Fruit fly (Drosophila melanogaster): ENCODE measurements around the gene chrb.

The chrb gene

DNA sequence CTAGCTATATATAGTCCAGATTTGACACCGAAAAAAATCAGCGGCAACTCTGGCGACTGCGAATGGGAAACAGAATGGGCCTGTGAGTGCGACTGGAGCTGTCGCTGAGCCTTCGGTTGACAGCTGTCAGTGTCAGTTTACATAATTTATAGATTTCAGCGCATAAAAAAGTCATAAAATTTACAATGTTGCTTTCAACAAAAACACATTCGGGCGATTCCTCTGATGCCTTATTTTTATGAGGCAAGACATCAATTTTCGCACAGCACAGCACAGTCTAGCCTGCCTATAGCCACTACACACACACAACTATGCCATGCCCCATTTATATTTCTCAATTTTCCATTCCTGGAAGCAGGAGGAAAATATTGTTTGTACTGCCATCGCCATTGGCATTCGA, 15.0 kb upstream of the chrb start:
- no peak for TF ChIP-seq Ets21C (GFP tag; optimal IDR thresholded peaks at IDR 0.05)
- peak; percentile 92 for TF ChIP-seq dsx (GFP tag; optimal IDR thresholded peaks at IDR 0.05; ENCODE audit: poor library complexity, severe bottlenecking)

DNA sequence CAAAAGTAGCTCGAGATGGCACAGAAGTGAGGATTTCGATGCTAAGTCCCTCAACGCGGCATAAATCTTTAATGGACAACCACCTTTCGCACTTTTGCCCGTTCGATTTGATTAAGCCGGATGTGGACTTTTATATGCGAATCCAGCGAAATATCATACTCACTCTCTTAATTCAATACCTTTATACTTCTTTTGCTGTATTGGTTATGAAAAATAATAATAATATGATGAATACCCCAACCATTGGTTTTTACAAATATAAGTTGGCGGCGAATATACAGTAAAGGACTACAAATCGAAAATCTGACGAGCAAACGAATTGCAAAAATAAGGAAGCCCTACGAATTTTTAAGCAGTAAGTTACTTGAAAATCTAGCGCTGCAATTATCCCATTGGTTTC, 14.4 kb upstream of the chrb start, which contains the start of gene Vha16-3:
Gene Vha16-3, plus strand, starts transcription at position 301 of the 400 bp plus-strand sequence.
- TF ChIP-seq esn (GFP tag; optimal IDR thresholded peaks at IDR 0.05), result no peak
- no peak for TF ChIP-seq dsx (GFP tag; optimal IDR thresholded peaks at IDR 0.05; ENCODE audit: poor library complexity, severe bottlenecking)
- TF ChIP-seq CG4318 (GFP tag; optimal IDR thresholded peaks at IDR 0.05), result no peak
- no peak for TF ChIP-seq Gug (GFP tag; IDR thresholded peaks at IDR 0.05)
- no peak for TF ChIP-seq CG6808 (GFP tag; optimal IDR thresholded peaks at IDR 0.05)
- no peak for TF ChIP-seq Eip78C (GFP tag)
- no peak for TF ChIP-seq Hr4 (GFP tag; optimal IDR thresholded peaks at IDR 0.05)
- no peak for TF ChIP-seq Smox (GFP tag; optimal IDR thresholded peaks at IDR 0.05)
- no peak for TF ChIP-seq Blimp-1 (GFP tag; optimal IDR thresholded peaks at IDR 0.05)
- no peak for TF ChIP-seq CG32006 (GFP tag; optimal IDR thresholded peaks at IDR 0.05)
- no peak for TF ChIP-seq dac (GFP tag; optimal IDR thresholded peaks at IDR 0.05)
- no peak for TF ChIP-seq Ets96B (tag; optimal IDR thresholded peaks at IDR 0.05)
- TF ChIP-seq pdm3 (GFP tag; optimal IDR thresholded peaks at IDR 0.05), result no peak
- no peak for TF ChIP-seq net (GFP tag; optimal IDR thresholded peaks at IDR 0.05)
- no peak for TF ChIP-seq CG8319 (GFP tag; optimal IDR thresholded peaks at IDR 0.05)
- TF ChIP-seq CG6792 (GFP tag; optimal IDR thresholded peaks at IDR 0.05), result no peak

DNA sequence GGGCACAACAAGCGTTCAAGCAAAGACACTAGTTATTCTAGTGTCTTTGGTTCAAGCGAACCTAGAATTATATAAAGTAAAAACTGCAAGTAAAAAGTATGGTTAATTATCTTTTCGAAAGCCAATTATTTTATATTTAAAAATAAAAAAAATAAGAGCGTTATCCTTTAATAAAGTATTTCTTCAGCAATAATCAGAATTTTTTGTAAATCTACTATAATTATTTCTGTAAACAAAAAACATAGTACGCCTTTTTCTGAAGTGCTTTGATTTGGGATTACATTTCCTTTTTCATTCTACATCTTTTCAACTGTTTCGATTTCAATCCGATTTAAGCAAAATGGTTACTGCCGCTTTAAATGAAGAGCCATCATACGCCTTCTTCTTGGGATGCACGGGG, 12.7 kb upstream of the chrb start, which contains the start of gene Vha16-2:
Gene Vha16-2, plus strand, starts transcription at position 301 of the 400 bp plus-strand sequence.
- no peak for TF ChIP-seq Ets21C (GFP tag; optimal IDR thresholded peaks at IDR 0.05)
- no peak for TF ChIP-seq CG10669 (GFP tag; optimal IDR thresholded peaks at IDR 0.05)
- TF ChIP-seq Sox15 (GFP tag; optimal IDR thresholded peaks at IDR 0.05), result no peak
- TF ChIP-seq CG31627 (GFP tag; optimal IDR thresholded peaks at IDR 0.05), result no peak
- no peak for TF ChIP-seq acj6 (GFP tag; optimal IDR thresholded peaks at IDR 0.05)
- TF ChIP-seq CG11762 (GFP tag; optimal IDR thresholded peaks at IDR 0.05; ENCODE audit: insufficient read depth), result no peak
- no peak for TF ChIP-seq pdm3 (GFP tag; optimal IDR thresholded peaks at IDR 0.05)
- no peak for TF ChIP-seq eg (GFP tag; IDR thresholded peaks at IDR 0.05)
- TF ChIP-seq lz (GFP tag; optimal IDR thresholded peaks at IDR 0.05), result no peak
- no peak for TF ChIP-seq vri (GFP tag; optimal IDR thresholded peaks at IDR 0.05)
- TF ChIP-seq fkh (GFP tag; optimal IDR thresholded peaks at IDR 0.05), result no peak
- no peak for TF ChIP-seq CG16779 (tag; optimal IDR thresholded peaks at IDR 0.05)
- no peak for TF ChIP-seq CG8632 (GFP tag; optimal IDR thresholded peaks at IDR 0.05)
- TF ChIP-seq CG10631 (GFP tag; optimal IDR thresholded peaks at IDR 0.05), result no peak
- TF ChIP-seq Gug (GFP tag; IDR thresholded peaks at IDR 0.05), result no peak
- no peak for TF ChIP-seq fd85E (GFP tag; optimal IDR thresholded peaks at IDR 0.05)
- TF ChIP-seq CG4318 (GFP tag; optimal IDR thresholded peaks at IDR 0.05), result no peak
- TF ChIP-seq Met (GFP tag; optimal IDR thresholded peaks at IDR 0.05), result no peak
- no peak for TF ChIP-seq CG11902 (GFP tag; optimal IDR thresholded peaks at IDR 0.05)

DNA sequence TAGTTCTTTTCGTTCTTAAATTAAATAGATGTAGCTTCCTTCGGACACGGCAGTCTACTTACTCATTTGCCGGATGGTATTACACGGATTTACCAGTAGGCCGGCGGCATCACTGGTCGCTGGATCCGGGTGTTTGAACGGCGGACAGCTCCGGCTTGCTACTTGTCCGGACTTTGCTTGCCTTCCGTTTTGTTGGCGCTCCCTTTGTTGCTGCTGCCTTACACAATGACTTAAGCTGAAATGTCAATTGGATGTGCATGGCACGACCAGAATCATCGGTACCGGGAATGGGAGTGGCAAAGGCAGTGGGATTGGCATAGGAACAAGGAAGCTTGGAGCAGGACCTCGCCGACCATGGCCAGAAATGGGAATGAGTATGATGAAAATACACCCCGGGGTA, 7.0 kb upstream of the chrb start:
- no peak for TF ChIP-seq dsx (GFP tag; optimal IDR thresholded peaks at IDR 0.05; ENCODE audit: poor library complexity, severe bottlenecking)
- no peak for TF ChIP-seq Sox102F (GFP tag; optimal IDR thresholded peaks at IDR 0.05)
- no peak for TF ChIP-seq topi (GFP tag; optimal IDR thresholded peaks at IDR 0.05)
- TF ChIP-seq eg (GFP tag; IDR thresholded peaks at IDR 0.05), result no peak

DNA sequence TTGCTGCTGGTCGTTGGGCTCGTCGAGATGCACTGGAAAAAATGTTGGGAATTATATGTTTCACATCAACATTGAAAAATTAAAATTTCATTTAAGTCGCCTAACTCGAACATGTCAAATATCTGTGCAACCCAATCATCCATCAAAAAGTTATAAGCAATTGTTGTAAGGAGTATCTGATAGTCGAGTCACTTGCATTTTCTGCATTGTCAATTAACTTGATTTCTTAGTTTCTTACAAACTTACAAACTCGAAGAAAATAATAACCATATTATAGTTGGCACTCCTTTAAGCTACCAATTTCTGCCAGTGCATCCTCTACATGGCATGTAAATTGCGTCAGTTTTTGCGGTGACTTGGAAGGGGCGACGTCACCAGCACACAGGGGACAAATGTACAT, 4.2 kb upstream of the chrb start:
- TF ChIP-seq Lpt (GFP tag; optimal IDR thresholded peaks at IDR 0.05) (peak; percentile 45), fd85E (GFP tag; optimal IDR thresholded peaks at IDR 0.05) (no peak), pdm3 (GFP tag; optimal IDR thresholded peaks at IDR 0.05) (peak; percentile 71), Eip93F (GFP tag; optimal IDR thresholded peaks at IDR 0.05) (no peak), OdsH (GFP tag; optimal IDR thresholded peaks at IDR 0.05) (peak; percentile 68), CG15336 (GFP tag; IDR thresholded peaks at IDR 0.05) (peak; percentile 47; the same call in 1 of the 2 replicates), CG6808 (GFP tag; optimal IDR thresholded peaks at IDR 0.05) (peak; percentile 58), achi (GFP tag; optimal IDR thresholded peaks at IDR 0.05) (peak; percentile 66), CG4318 (GFP tag; optimal IDR thresholded peaks at IDR 0.05) (peak; percentile 65), CG8319 (GFP tag; optimal IDR thresholded peaks at IDR 0.05) (no peak), CG8119 (GFP tag; IDR thresholded peaks at IDR 0.05) (peak; percentile 70), Ets21C (GFP tag; optimal IDR thresholded peaks at IDR 0.05) (peak; percentile 51), salr (GFP tag; optimal IDR thresholded peaks at IDR 0.05) (peak; percentile 33 to 75), Hr39 (GFP tag; optimal IDR thresholded peaks at IDR 0.05) (peak; percentile 71), Sox14 (GFP tag; optimal IDR thresholded peaks at IDR 0.05) (peak; percentile 73), Sox102F (GFP tag; optimal IDR thresholded peaks at IDR 0.05) (peak; percentile 66), fkh (GFP tag; optimal IDR thresholded peaks at IDR 0.05) (no peak), svp (GFP tag) (peak; percentile 83), vri (GFP tag; optimal IDR thresholded peaks at IDR 0.05) (no peak)
